Fruit fly (Drosophila melanogaster): ENCODE results near the gene CG31715.

The CG31715 gene

dm6 chr2L:10299810-10300147, 41.6 kb upstream of the CG31715 start, which contains the start of gene CYLD (continued):
- TF ChIP-seq Dip2 (GFP tag; IDR thresholded peaks at IDR 0.05) = no peak
- TF ChIP-seq lbe (GFP tag; optimal IDR thresholded peaks at IDR 0.05) = no peak
- peak in 1 of 2 experiments; percentile 8 for TF ChIP-seq chif (GFP tag; optimal IDR thresholded peaks at IDR 0.05)
- TF ChIP-seq bbx (GFP tag; IDR thresholded peaks at IDR 0.05; ENCODE audit: partially characterized antibody) = no peak
- peak; percentile 54 for TF ChIP-seq tin (GFP tag; optimal IDR thresholded peaks at IDR 0.05)
- peak; percentile 15 for TF ChIP-seq Dp (GFP tag; optimal IDR thresholded peaks at IDR 0.05)
- TF ChIP-seq Sox102F (GFP tag; optimal IDR thresholded peaks at IDR 0.05) = peak; percentile 84
- TF ChIP-seq Hr3 (GFP tag; optimal IDR thresholded peaks at IDR 0.05) = peak; percentile 71
- TF ChIP-seq HmgD (GFP tag; optimal IDR thresholded peaks at IDR 0.05) = no peak
- TF ChIP-seq Atf6 (GFP tag; IDR thresholded peaks at IDR 0.05) = peak; percentile 81
- TF ChIP-seq chn (GFP tag; optimal IDR thresholded peaks at IDR 0.05) = no peak
- peak; percentile 75 for TF ChIP-seq CG17385 (GFP tag; optimal IDR thresholded peaks at IDR 0.05)
- TF ChIP-seq CG9215 (GFP tag; IDR thresholded peaks at IDR 0.05) = no peak
- TF ChIP-seq HLH54F (GFP tag; optimal IDR thresholded peaks at IDR 0.05) = no peak
- TF ChIP-seq Ravus (GFP tag; IDR thresholded peaks at IDR 0.05) = no peak; the same call in 1 of the 2 replicates
- no peak for TF ChIP-seq sens-2 (GFP tag; IDR thresholded peaks at IDR 0.05)
- peak; percentile 77 for TF ChIP-seq slbo (GFP tag; IDR thresholded peaks at IDR 0.05)
- no peak for TF ChIP-seq ems (GFP tag; optimal IDR thresholded peaks at IDR 0.05)
- no peak for TF ChIP-seq NK7.1 (GFP tag; optimal IDR thresholded peaks at IDR 0.05)
- TF ChIP-seq da (GFP tag; optimal IDR thresholded peaks at IDR 0.05) = no peak
- TF ChIP-seq HLHmδ (GFP tag; optimal IDR thresholded peaks at IDR 0.05) = no peak
- no peak for TF ChIP-seq TFAM (GFP tag; optimal IDR thresholded peaks at IDR 0.05)
- TF ChIP-seq CG8478 (optimal IDR thresholded peaks at IDR 0.05) = no peak
- TF ChIP-seq CG8765 (GFP tag; IDR thresholded peaks at IDR 0.05) = no peak
- TF ChIP-seq toy (GFP tag; IDR thresholded peaks at IDR 0.05) = no peak
- TF ChIP-seq Usf (GFP tag; optimal IDR thresholded peaks at IDR 0.05) = no peak
- TF ChIP-seq zf30C (GFP tag; optimal IDR thresholded peaks at IDR 0.05) = peak; percentile 86
- no peak for TF ChIP-seq Side (GFP tag; optimal IDR thresholded peaks at IDR 0.05)
- TF ChIP-seq CG9817 (tag; optimal IDR thresholded peaks at IDR 0.05) = no peak
- TF ChIP-seq CG1792 (GFP tag; optimal IDR thresholded peaks at IDR 0.05) = no peak
- TF ChIP-seq CG12236 (GFP tag; optimal IDR thresholded peaks at IDR 0.05) = no peak
- peak in 1 of 3 experiments; percentile 56 for TF ChIP-seq lola (GFP tag; optimal IDR thresholded peaks at IDR 0.05)
- TF ChIP-seq NC2α (GFP tag; optimal IDR thresholded peaks at IDR 0.05) = no peak
- TF ChIP-seq CG9437 (GFP tag; optimal IDR thresholded peaks at IDR 0.05) = peak; percentile 50
- TF ChIP-seq CG2129 (GFP tag; IDR thresholded peaks at IDR 0.05; ENCODE audit: partially characterized antibody) = no peak
- peak; percentile 15 for TF ChIP-seq CG12104 (GFP tag; optimal IDR thresholded peaks at IDR 0.05)
- TF ChIP-seq CG5180 (GFP tag; optimal IDR thresholded peaks at IDR 0.05) = no peak
- TF ChIP-seq CG12071 (GFP tag; optimal IDR thresholded peaks at IDR 0.05) = no peak
- TF ChIP-seq danr (GFP tag; IDR thresholded peaks at IDR 0.05) = no peak
- TF ChIP-seq Vsx1 (GFP tag; optimal IDR thresholded peaks at IDR 0.05) = peak; percentile 15
- TF ChIP-seq hth (optimal IDR thresholded peaks at IDR 0.05) = no peak
- TF ChIP-seq CG14860 (GFP tag; IDR thresholded peaks at IDR 0.05; ENCODE audit: partially characterized antibody) = no peak; the same call in 2 of the 3 replicates
- no peak for TF ChIP-seq CG10321 (GFP tag; IDR thresholded peaks at IDR 0.05)
- peak; percentile 29 for TF ChIP-seq Max (GFP tag; optimal IDR thresholded peaks at IDR 0.05)
- peak; percentile 47 for TF ChIP-seq NfI (GFP tag; optimal IDR thresholded peaks at IDR 0.05)
- peak; percentile 47; the same call in 1 of the 3 replicates for TF ChIP-seq CG14050 (GFP tag; IDR thresholded peaks at IDR 0.05)
- peak; percentile 73 for TF ChIP-seq slou (GFP tag; optimal IDR thresholded peaks at IDR 0.05)
- TF ChIP-seq CG17612 (GFP tag; IDR thresholded peaks at IDR 0.05) = no peak
- peak; percentile 73 for TF ChIP-seq gcm (GFP tag; optimal IDR thresholded peaks at IDR 0.05)
- TF ChIP-seq CG17829 (tag; optimal IDR thresholded peaks at IDR 0.05) = peak; percentile 85
- no peak for TF ChIP-seq so (GFP tag; IDR thresholded peaks at IDR 0.05)
- TF ChIP-seq corto (GFP tag; optimal IDR thresholded peaks at IDR 0.05) = no peak
- TF ChIP-seq CG11085 (GFP tag; IDR thresholded peaks at IDR 0.05) = no peak
